Worm (Caenorhabditis elegans) whole organism, L3 larva: ENCODE data around the gene fbxb-58.
A peak's percentile ranks its signal among the peaks of the same experiment; 100 is the strongest.

ENCODE experiments used
- R02D3.7 ChIP-seq: fragments of 150-350 bp; optimal IDR thresholded peaks from 2 replicates; lab custom pipeline; 2014; ENCODE audit warnings: missing biosample characterization, missing genetic modification characterization
- ZK546.5 ChIP-seq: sonication (generic microtip); optimal IDR thresholded peaks from 2 replicates; lab custom pipeline; 2017; ENCODE audit warnings: missing biosample characterization, missing genetic modification characterization
- aly-2 ChIP-seq: fragments of 150-350 bp; optimal IDR thresholded peaks from 2 replicates; lab custom pipeline; 2014; ENCODE audit warnings: missing biosample characterization, missing genetic modification characterization
- ama-1 ChIP-seq: fragments of 150-350 bp; optimal IDR thresholded peaks from 2 replicates; lab custom pipeline; 2018
- ceh-16 ChIP-seq: sonication (generic microtip); optimal IDR thresholded peaks from 2 replicates; lab custom pipeline; 2017; ENCODE audit warnings: missing biosample characterization, missing genetic modification characterization
- ceh-28 ChIP-seq: fragments of 150-350 bp; optimal IDR thresholded peaks from 2 replicates; lab custom pipeline; 2014; ENCODE audit warnings: missing biosample characterization, missing genetic modification reagents, missing genetic modification characterization
- ceh-82 ChIP-seq: fragments of 150-350 bp; optimal IDR thresholded peaks from 2 replicates; lab custom pipeline; 2014; ENCODE audit warnings: missing biosample characterization, missing genetic modification characterization
- ceh-9 ChIP-seq: sonication (generic microtip); optimal IDR thresholded peaks from 2 replicates; lab custom pipeline; 2018; ENCODE audit warnings: missing biosample characterization, missing genetic modification characterization
- daf-12 ChIP-seq: fragments of 150-350 bp; optimal IDR thresholded peaks from 2 replicates; lab custom pipeline; 2014; ENCODE audit warnings: missing biosample characterization, missing genetic modification reagents, missing genetic modification characterization
- egl-27 ChIP-seq: sonication (generic microtip); optimal IDR thresholded peaks from 4 replicates; lab custom pipeline; 2017; ENCODE audit warnings: missing biosample characterization, missing genetic modification reagents, missing genetic modification characterization
- egl-5 ChIP-seq: fragments of 150-350 bp; optimal IDR thresholded peaks from 2 replicates; lab custom pipeline; 2017; ENCODE audit warnings: missing biosample characterization, missing genetic modification reagents, missing genetic modification characterization, inconsistent platforms
- elt-1 ChIP-seq: fragments of 150-350 bp; optimal IDR thresholded peaks from 2 replicates; lab custom pipeline; 2014; ENCODE audit warnings: missing biosample characterization, missing genetic modification characterization
- elt-2 ChIP-seq: sonication (generic microtip); optimal IDR thresholded peaks from 2 replicates; lab custom pipeline; 2016; ENCODE audit warnings: missing genetic modification reagents, mild to moderate bottlenecking, missing genetic modification characterization, missing compliant biosample characterization
- elt-3 ChIP-seq, 3 experiments: fragments of 150-350 bp in 1 of 3; sonication (generic microtip) in 2 of 3; optimal IDR thresholded peaks; 2 replicates in 2 of 3; 4 replicates in 1 of 3; lab custom pipeline; 2014 to 2017; ENCODE audit warnings: missing biosample characterization in 3 of 3, missing genetic modification characterization in 3 of 3
- eor-1 ChIP-seq, 2 experiments: fragments of 150-350 bp; optimal IDR thresholded peaks; 2 replicates each; lab custom pipeline; 2014 to 2018; ENCODE audit warnings: missing biosample characterization in 2 of 2, missing genetic modification characterization in 2 of 2
- fkh-10 ChIP-seq: sonication (generic microtip); optimal IDR thresholded peaks from 2 replicates; lab custom pipeline; 2017; ENCODE audit warnings: missing biosample characterization, missing genetic modification reagents, missing genetic modification characterization
- fkh-2 ChIP-seq: fragments of 150-350 bp; optimal IDR thresholded peaks from 2 replicates; lab custom pipeline; 2014; ENCODE audit warnings: missing biosample characterization, missing genetic modification reagents, missing genetic modification characterization
- fos-1 ChIP-seq: fragments of 150-350 bp; optimal IDR thresholded peaks from 2 replicates; lab custom pipeline; 2014; ENCODE audit warnings: missing biosample characterization, missing genetic modification characterization
- hmg-11 ChIP-seq: sonication (generic microtip); optimal IDR thresholded peaks from 2 replicates; lab custom pipeline; 2016; ENCODE audit warnings: missing genetic modification characterization, missing compliant biosample characterization
- jun-1 ChIP-seq: fragments of 150-350 bp; optimal IDR thresholded peaks from 2 replicates; lab custom pipeline; 2014; ENCODE audit warnings: missing biosample characterization, missing genetic modification reagents, missing genetic modification characterization
- lin-15B ChIP-seq: fragments of 150-350 bp; optimal IDR thresholded peaks from 2 replicates; lab custom pipeline; 2014; ENCODE audit warnings: missing biosample characterization, missing genetic modification characterization
- lin-39 ChIP-seq: fragments of 150-350 bp; optimal IDR thresholded peaks from 2 replicates; lab custom pipeline; 2018; ENCODE audit warnings: missing biosample characterization, missing genetic modification reagents, missing genetic modification characterization
- lsy-12 ChIP-seq: sonication (generic microtip); optimal IDR thresholded peaks from 2 replicates; lab custom pipeline; 2016; ENCODE audit warnings: mild to moderate bottlenecking, missing genetic modification characterization, missing compliant biosample characterization
- mdl-1 ChIP-seq: fragments of 150-350 bp; optimal IDR thresholded peaks from 2 replicates; lab custom pipeline; 2014; ENCODE audit warnings: missing biosample characterization, missing genetic modification characterization
- nfya-1 ChIP-seq: sonication (generic microtip); optimal IDR thresholded peaks from 2 replicates; lab custom pipeline; 2017; ENCODE audit warnings: missing genetic modification characterization, mild to moderate bottlenecking, missing compliant biosample characterization, antibody characterized with exemption, moderate library complexity; ENCODE audit not compliant: insufficient read depth
- nhr-11 ChIP-seq: fragments of 150-350 bp; optimal IDR thresholded peaks from 2 replicates; lab custom pipeline; 2014; ENCODE audit warnings: missing biosample characterization, missing genetic modification characterization
- nhr-12 ChIP-seq: fragments of 150-350 bp; optimal IDR thresholded peaks from 2 replicates; lab custom pipeline; 2014; ENCODE audit warnings: missing biosample characterization, missing genetic modification characterization
- nhr-237 ChIP-seq: fragments of 150-350 bp; optimal IDR thresholded peaks from 2 replicates; lab custom pipeline; 2014; ENCODE audit warnings: missing biosample characterization, missing genetic modification characterization
- nhr-28 ChIP-seq: fragments of 150-350 bp; optimal IDR thresholded peaks from 2 replicates; lab custom pipeline; 2014; ENCODE audit warnings: missing biosample characterization, missing genetic modification characterization
- nhr-43 ChIP-seq: sonication (generic microtip); optimal IDR thresholded peaks from 2 replicates; lab custom pipeline; 2016; ENCODE audit warnings: mild to moderate bottlenecking, missing genetic modification characterization, missing compliant biosample characterization; ENCODE audit not compliant: poor library complexity, severe bottlenecking
- nhr-67 ChIP-seq: fragments of 150-350 bp; optimal IDR thresholded peaks from 2 replicates; lab custom pipeline; 2014; ENCODE audit warnings: missing biosample characterization, missing genetic modification characterization
- nhr-77 ChIP-seq: fragments of 150-350 bp; optimal IDR thresholded peaks from 2 replicates; lab custom pipeline; 2014; ENCODE audit warnings: missing biosample characterization, missing genetic modification characterization
- pha-4 ChIP-seq: fragments of 150-350 bp; optimal IDR thresholded peaks from 2 replicates; lab custom pipeline; 2014; ENCODE audit warnings: missing biosample characterization, missing genetic modification reagents, missing genetic modification characterization
- pqm-1 ChIP-seq: fragments of 150-350 bp; optimal IDR thresholded peaks from 2 replicates; lab custom pipeline; 2017; ENCODE audit warnings: missing biosample characterization, missing genetic modification characterization, inconsistent platforms
- sea-2 ChIP-seq: fragments of 150-350 bp; sonication (generic microtip); optimal IDR thresholded peaks from 4 replicates; lab custom pipeline; 2014; ENCODE audit warnings: missing biosample characterization, missing genetic modification reagents, missing genetic modification characterization
- skn-1 ChIP-seq: fragments of 150-350 bp; optimal IDR thresholded peaks from 2 replicates; lab custom pipeline; 2014; ENCODE audit warnings: missing biosample characterization, missing genetic modification characterization
- tbx-2 ChIP-seq: sonication (generic microtip); optimal IDR thresholded peaks from 2 replicates; lab custom pipeline; 2016; ENCODE audit warnings: mild to moderate bottlenecking, missing genetic modification characterization, missing compliant biosample characterization
- unc-39 ChIP-seq: sonication (generic microtip); optimal IDR thresholded peaks from 4 replicates; lab custom pipeline; 2017; ENCODE audit warnings: missing biosample characterization, missing genetic modification characterization
- unc-62 ChIP-seq: fragments of 150-350 bp; sonication (generic microtip); optimal IDR thresholded peaks from 4 replicates; lab custom pipeline; 2014; ENCODE audit warnings: missing biosample characterization, missing genetic modification reagents, missing genetic modification characterization
- zag-1 ChIP-seq: fragments of 150-350 bp; optimal IDR thresholded peaks from 2 replicates; lab custom pipeline; 2014; ENCODE audit warnings: missing biosample characterization, missing genetic modification characterization
- ztf-11 ChIP-seq: fragments of 150-350 bp; optimal IDR thresholded peaks from 2 replicates; lab custom pipeline; 2014; ENCODE audit warnings: missing biosample characterization, missing genetic modification characterization
- ztf-4 ChIP-seq: fragments of 150-350 bp; optimal IDR thresholded peaks from 2 replicates; lab custom pipeline; 2014; ENCODE audit warnings: missing biosample characterization, missing genetic modification characterization

The fbxb-58 gene

DNA sequence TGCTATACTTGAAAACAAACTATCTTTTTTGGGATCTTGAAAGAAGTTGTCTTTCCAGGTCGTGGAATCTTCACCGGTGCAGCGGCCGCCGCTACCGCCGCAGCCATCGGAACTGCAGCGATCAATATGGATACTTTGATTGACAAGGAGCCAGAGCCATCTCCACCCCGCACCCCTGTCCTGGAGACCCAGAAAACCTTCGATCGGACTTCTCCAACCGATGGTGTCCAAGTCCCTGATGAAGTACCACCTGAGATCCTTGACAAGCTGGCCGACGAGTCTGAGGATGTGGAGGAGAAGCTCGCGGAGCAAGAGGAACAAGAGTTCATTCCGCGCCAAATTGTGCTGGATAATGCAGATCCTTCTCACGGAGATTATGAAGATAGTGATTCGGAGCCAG is 14.1 kb upstream of the fbxb-58 start:
- TF ChIP-seq ZK546.5 (tag; lab: Kevin White, UChicago) = no peak
- TF ChIP-seq nhr-43 (tag; lab: Kevin White, UChicago) = no peak
- TF ChIP-seq jun-1 = no peak

DNA sequence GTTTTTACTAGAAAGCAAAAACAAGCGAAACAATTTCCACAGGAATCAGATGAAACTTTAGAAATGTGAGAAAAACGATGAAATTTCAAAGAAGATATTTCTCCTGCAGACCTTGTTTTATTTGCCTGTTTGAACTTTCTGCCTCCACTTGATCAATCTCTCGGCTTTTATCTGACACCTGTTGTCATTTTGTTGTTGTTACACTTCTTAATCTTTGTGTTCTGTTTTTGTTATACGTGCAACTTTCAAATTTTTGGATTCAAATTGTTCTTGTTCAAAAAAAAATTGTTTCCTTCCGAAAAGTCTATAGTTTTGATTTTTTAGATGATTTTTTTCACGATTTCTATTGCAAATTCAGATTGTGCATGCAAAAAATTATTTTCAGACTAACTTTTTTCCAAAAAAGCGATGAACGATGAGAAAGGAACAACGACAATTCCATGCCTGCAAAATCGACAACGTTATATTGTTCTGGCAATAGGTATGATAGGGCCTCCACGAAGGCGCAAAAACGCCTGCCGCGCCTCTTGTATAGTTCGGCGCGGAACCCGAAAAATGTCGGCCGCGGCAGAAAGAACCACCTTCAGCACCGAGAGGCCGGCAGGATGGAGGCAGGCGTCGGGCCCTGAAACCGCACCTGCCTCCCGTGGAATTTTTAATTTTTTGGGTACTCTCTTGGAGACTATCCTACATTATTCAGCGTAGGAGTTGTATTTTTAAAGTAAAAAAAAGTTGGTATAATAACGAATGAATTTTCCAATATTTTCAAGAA is 7.1 kb upstream of the fbxb-58 start, which contains the start of gene H11E01.2:
Gene H11E01.2, plus strand, starts transcription at position 380 of the 772 bp plus-strand sequence.
- TF ChIP-seq nhr-43 (tag; lab: Kevin White, UChicago) (peak; percentile 17), eor-1 (tag; optimal IDR thresholded peaks at IDR 0.05; lab: Kevin White, UChicago) (no peak)
- TF ChIP-seq, all 47 proteins: peak for 1

DNA sequence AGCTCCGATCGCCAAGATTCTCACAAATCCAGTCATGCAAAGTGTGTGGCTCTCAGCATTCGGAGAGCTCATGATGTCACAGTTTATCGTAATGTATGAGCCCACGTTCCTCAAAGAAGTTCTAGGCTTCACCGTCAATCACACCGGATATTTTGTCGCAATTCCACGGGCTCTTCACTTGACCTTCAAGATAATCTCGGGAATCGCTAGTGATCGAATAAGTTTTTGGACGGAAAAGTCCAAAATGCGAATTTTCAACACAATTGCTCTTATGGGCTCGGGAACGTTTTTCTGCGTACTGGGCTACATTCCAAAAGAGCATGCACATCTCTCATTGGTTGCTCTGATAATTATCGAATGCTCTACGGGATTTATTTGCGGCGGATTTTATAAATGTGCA is 4.9 kb upstream of the fbxb-58 start:
- TF ChIP-seq ztf-11 (tag; lab: Kevin White, UChicago) (no peak), elt-2 (tag; lab: Kevin White, UChicago) (no peak), ZK546.5 (tag; lab: Kevin White, UChicago) (no peak), ceh-16 (tag; lab: Kevin White, UChicago) (no peak), nhr-28 (tag; lab: Kevin White, UChicago) (no peak), unc-62 (no peak), aly-2 (tag; lab: Kevin White, UChicago) (no peak), nhr-12 (tag; lab: Kevin White, UChicago) (no peak), pha-4 (tag; lab: Kevin White, UChicago) (no peak), ceh-9 (tag; lab: Kevin White, UChicago) (no peak), mdl-1 (tag; lab: Kevin White, UChicago) (no peak), ceh-82 (tag; lab: Kevin White, UChicago) (no peak), R02D3.7 (tag; lab: Kevin White, UChicago) (no peak), egl-27 (no peak)

DNA sequence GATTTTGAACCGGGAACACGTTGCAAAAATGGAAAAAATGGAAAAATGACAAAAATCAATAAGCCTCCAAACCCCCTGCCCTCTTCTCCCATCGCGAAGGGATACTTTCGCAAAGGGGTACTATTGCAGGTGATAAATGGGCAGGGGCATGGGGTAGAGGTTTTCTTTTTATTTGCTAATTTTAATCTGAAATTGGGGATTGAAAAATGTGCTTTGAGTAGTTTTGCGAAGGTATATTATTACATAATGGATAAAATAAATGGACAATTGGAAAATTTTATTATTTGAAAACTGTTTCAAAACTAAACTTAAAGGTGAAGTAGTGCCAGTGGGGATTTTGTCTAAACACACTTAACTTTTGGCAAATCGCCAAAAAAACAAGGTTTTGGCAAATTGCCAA is 924 bp upstream of the fbxb-58 start:
- TF ChIP-seq nhr-12 (tag; lab: Kevin White, UChicago) (peak; percentile 21), fkh-2 (tag; lab: Kevin White, UChicago) (peak; percentile 36), tbx-2 (tag; lab: Kevin White, UChicago) (peak; percentile 98), sea-2 (no peak), elt-2 (tag; lab: Kevin White, UChicago) (peak; percentile 78), eor-1 (tag; optimal IDR thresholded peaks at IDR 0.05; lab: Kevin White, UChicago) (peak in 1 of 2 experiments; percentile 74), unc-62 (peak; percentile 89), zag-1 (tag; lab: Kevin White, UChicago) (peak; percentile 83), ztf-11 (tag; lab: Kevin White, UChicago) (peak; percentile 14), ama-1 (lab: Kevin White, UChicago) (no peak), ceh-28 (peak; percentile 100), lin-39 (peak; percentile 96), unc-39 (tag; lab: Kevin White, UChicago) (peak; percentile 54), pha-4 (tag; lab: Kevin White, UChicago) (peak; percentile 98), ceh-16 (tag; lab: Kevin White, UChicago) (peak; percentile 56), nhr-77 (peak; percentile 98), ztf-4 (tag; lab: Kevin White, UChicago) (peak; percentile 57), nhr-237 (tag; lab: Kevin White, UChicago) (peak; percentile 83), pqm-1 (tag; lab: Kevin White, UChicago) (peak; percentile 88), nhr-28 (tag; lab: Kevin White, UChicago) (peak; percentile 90), hmg-11 (tag; lab: Kevin White, UChicago) (peak; percentile 97), skn-1 (tag; lab: Kevin White, UChicago) (peak; percentile 96), elt-3 (tag; optimal IDR thresholded peaks at IDR 0.05; lab: Kevin White, UChicago) (peak in 2 of 3 experiments; percentile 84 to 98), egl-27 (peak; percentile 97), mdl-1 (tag; lab: Kevin White, UChicago) (peak; percentile 27), elt-1 (peak; percentile 45), nhr-67 (tag; lab: Kevin White, UChicago) (peak; percentile 69), fos-1 (tag; lab: Kevin White, UChicago) (peak; percentile 97), ceh-9 (tag; lab: Kevin White, UChicago) (peak; percentile 89), jun-1 (peak; percentile 99), ceh-82 (tag; lab: Kevin White, UChicago) (peak; percentile 97), daf-12 (tag; lab: Kevin White, UChicago) (peak; percentile 72), nhr-43 (tag; lab: Kevin White, UChicago) (peak; percentile 98), nfya-1 (peak; percentile 89), egl-5 (tag; lab: Kevin White, UChicago) (peak; percentile 80), fkh-10 (GFP tag; lab: Kevin White, UChicago) (peak; percentile 99), aly-2 (tag; lab: Kevin White, UChicago) (peak; percentile 83), R02D3.7 (tag; lab: Kevin White, UChicago) (peak; percentile 91), lsy-12 (peak; percentile 94), nhr-11 (tag; lab: Kevin White, UChicago) (peak; percentile 95), lin-15B (tag; lab: Kevin White, UChicago) (peak; percentile 23)
